Fruit fly (Drosophila melanogaster) whole organism, prepupa: Measurements from ENCODE around the gene Gem4c.

ENCODE experiments used
- Blimp-1 ChIP-seq: fragments of 200-800 bp; sonication (Bioruptor generic); optimal IDR thresholded peaks from 3 replicates; lab custom pipeline; 2017; ENCODE audit warnings: missing biosample characterization, missing genetic modification characterization, mild to moderate bottlenecking, moderate library complexity, missing genetic modification reagents
- CG10669 ChIP-seq: fragments of 200-800 bp; sonication (Bioruptor generic); optimal IDR thresholded peaks from 3 replicates; lab custom pipeline; 2018; ENCODE audit warnings: missing biosample characterization, mild to moderate bottlenecking, missing genetic modification characterization, moderate library complexity
- CG11294 ChIP-seq: fragments of 200-800 bp; sonication (Bioruptor generic); IDR thresholded peaks from 2 replicates; pipeline ENCODE4 v1.3.6; 2022; ENCODE audit warnings: missing biosample characterization, missing genetic modification characterization
- CG11762 ChIP-seq: fragments of 200-800 bp; sonication (Bioruptor generic); optimal IDR thresholded peaks from 3 replicates; lab custom pipeline; 2016; ENCODE audit warnings: missing biosample characterization, missing genetic modification characterization; ENCODE audit not compliant: insufficient read depth
- CG11902 ChIP-seq: fragments of 200-800 bp; sonication (Bioruptor generic); optimal IDR thresholded peaks from 3 replicates; lab custom pipeline; 2016; ENCODE audit warnings: missing biosample characterization, missing genetic modification characterization
- CG15336 ChIP-seq: fragments of 200-800 bp; sonication (Bioruptor generic); IDR thresholded peaks from 2 replicates; pipeline ENCODE4 v1.3.6; 2022; ENCODE audit warnings: missing biosample characterization, missing genetic modification characterization
- CG16779 ChIP-seq: fragments of 200-800 bp; sonication (Bioruptor generic); optimal IDR thresholded peaks from 3 replicates; lab custom pipeline; 2017; ENCODE audit warnings: missing biosample characterization, mild to moderate bottlenecking, missing genetic modification characterization
- CG3032 ChIP-seq: fragments of 200-800 bp; optimal IDR thresholded peaks from 2 replicates; lab custom pipeline; 2019; ENCODE audit warnings: missing biosample characterization, mild to moderate bottlenecking, missing genetic modification characterization, moderate library complexity
- CG31627 ChIP-seq: fragments of 200-800 bp; sonication (Bioruptor generic); optimal IDR thresholded peaks from 3 replicates; lab custom pipeline; 2016; ENCODE audit warnings: missing biosample characterization, missing genetic modification characterization
- CG32006 ChIP-seq: fragments of 200-800 bp; sonication (Bioruptor generic); optimal IDR thresholded peaks from 3 replicates; lab custom pipeline; 2017; ENCODE audit warnings: missing biosample characterization, mild to moderate bottlenecking, missing genetic modification characterization
- CG34406 ChIP-seq: fragments of 200-800 bp; sonication (Bioruptor generic); optimal IDR thresholded peaks from 3 replicates; lab custom pipeline; 2016; ENCODE audit warnings: missing biosample characterization, missing genetic modification characterization
- CG3919 ChIP-seq: fragments of 200-800 bp; sonication (Bioruptor generic); optimal IDR thresholded peaks from 3 replicates; lab custom pipeline; 2016; ENCODE audit warnings: missing biosample characterization, missing genetic modification characterization
- CG4318 ChIP-seq: fragments of 200-800 bp; sonication (Bioruptor generic); optimal IDR thresholded peaks from 3 replicates; lab custom pipeline; 2017; ENCODE audit warnings: missing biosample characterization, mild to moderate bottlenecking, missing genetic modification characterization
- CG6163 ChIP-seq: fragments of 200-800 bp; sonication (Bioruptor generic); IDR thresholded peaks from 3 replicates; pipeline ENCODE4 v1.3.6; 2022; ENCODE audit warnings: missing biosample characterization, missing genetic modification characterization
- CG6276 ChIP-seq: fragments of 200-800 bp; sonication (Bioruptor generic); optimal IDR thresholded peaks from 2 replicates; lab custom pipeline; 2017; ENCODE audit warnings: missing biosample characterization, mild to moderate bottlenecking, missing genetic modification characterization
- CG6792 ChIP-seq: fragments of 200-800 bp; sonication (Bioruptor generic); optimal IDR thresholded peaks from 3 replicates; lab custom pipeline; 2016; ENCODE audit warnings: missing biosample characterization, missing genetic modification characterization
- CG8319 ChIP-seq: fragments of 200-800 bp; sonication (Bioruptor generic); optimal IDR thresholded peaks from 3 replicates; lab custom pipeline; 2016; ENCODE audit warnings: missing biosample characterization, missing genetic modification characterization
- CG9139 ChIP-seq: fragments of 200-800 bp; sonication (Bioruptor generic); optimal IDR thresholded peaks from 3 replicates; lab custom pipeline; 2017; ENCODE audit warnings: missing biosample characterization, mild to moderate bottlenecking, missing genetic modification characterization
- Eip75B ChIP-seq: fragments of 200-800 bp; sonication (Bioruptor generic); optimal IDR thresholded peaks from 3 replicates; lab custom pipeline; 2016; ENCODE audit warnings: missing biosample characterization, missing genetic modification characterization
- Eip78C ChIP-seq: fragments of 200-800 bp; sonication (Bioruptor generic); peaks from one replicate; lab custom pipeline; 2016; ENCODE audit warnings: missing biosample characterization, missing genetic modification characterization
- Ets96B ChIP-seq: fragments of 200-800 bp; optimal IDR thresholded peaks from 2 replicates; lab custom pipeline; 2019; ENCODE audit warnings: missing biosample characterization, mild to moderate bottlenecking, missing genetic modification characterization, moderate library complexity
- Gug ChIP-seq: fragments of 200-800 bp; sonication (Bioruptor generic); IDR thresholded peaks from 2 replicates; pipeline ENCODE4 v1.3.6; 2022; ENCODE audit warnings: missing biosample characterization, missing genetic modification characterization
- Hr38 ChIP-seq: sonication (Bioruptor generic); optimal IDR thresholded peaks from 2 replicates; lab custom pipeline; 2016; ENCODE audit warnings: missing biosample characterization, missing genetic modification characterization
- Hr39 ChIP-seq: fragments of 200-800 bp; sonication (Bioruptor generic); optimal IDR thresholded peaks from 2 replicates; lab custom pipeline; 2016; ENCODE audit warnings: missing biosample characterization, missing genetic modification characterization
- Met ChIP-seq: fragments of 200-800 bp; sonication (Bioruptor generic); optimal IDR thresholded peaks from 3 replicates; lab custom pipeline; 2016; ENCODE audit warnings: missing biosample characterization, missing genetic modification characterization
- Smox ChIP-seq: fragments of 200-800 bp; sonication (Bioruptor generic); optimal IDR thresholded peaks from 3 replicates; lab custom pipeline; 2016; ENCODE audit warnings: missing biosample characterization, missing genetic modification characterization
- Sox102F ChIP-seq: fragments of 200-800 bp; sonication (Bioruptor generic); optimal IDR thresholded peaks from 2 replicates; lab custom pipeline; 2016; ENCODE audit warnings: missing biosample characterization, mild to moderate bottlenecking, missing genetic modification characterization
- Sox14 ChIP-seq: fragments of 200-800 bp; sonication (Bioruptor generic); optimal IDR thresholded peaks from 3 replicates; lab custom pipeline; 2016; ENCODE audit warnings: missing biosample characterization, missing genetic modification characterization
- achi ChIP-seq: fragments of 200-800 bp; sonication (Bioruptor generic); optimal IDR thresholded peaks from 3 replicates; lab custom pipeline; 2016; ENCODE audit warnings: missing biosample characterization, missing genetic modification characterization
- acj6 ChIP-seq: fragments of 200-800 bp; sonication (Bioruptor generic); optimal IDR thresholded peaks from 3 replicates; lab custom pipeline; 2016; ENCODE audit warnings: missing biosample characterization, missing genetic modification characterization
- dac ChIP-seq: fragments of 200-800 bp; sonication (Bioruptor generic); optimal IDR thresholded peaks from 2 replicates; lab custom pipeline; 2017; ENCODE audit warnings: missing biosample characterization, mild to moderate bottlenecking, missing genetic modification characterization
- eg ChIP-seq: fragments of 200-800 bp; sonication (Bioruptor generic); IDR thresholded peaks from 3 replicates; pipeline ENCODE4 v1.3.6; 2022; ENCODE audit warnings: missing biosample characterization, missing genetic modification characterization
- esn ChIP-seq: fragments of 200-800 bp; sonication (Bioruptor generic); optimal IDR thresholded peaks from 2 replicates; lab custom pipeline; 2016; ENCODE audit warnings: missing biosample characterization, mild to moderate bottlenecking, missing genetic modification characterization, moderate library complexity
- fd85E ChIP-seq: fragments of 200-800 bp; sonication (Bioruptor generic); optimal IDR thresholded peaks from 3 replicates; lab custom pipeline; 2016; ENCODE audit warnings: missing biosample characterization, missing genetic modification characterization
- fkh ChIP-seq: fragments of 200-800 bp; sonication (Bioruptor generic); optimal IDR thresholded peaks from 3 replicates; lab custom pipeline; 2017; ENCODE audit warnings: missing biosample characterization, mild to moderate bottlenecking, missing genetic modification characterization, moderate library complexity
- lz ChIP-seq: fragments of 200-800 bp; sonication (Bioruptor generic); optimal IDR thresholded peaks from 3 replicates; lab custom pipeline; 2016; ENCODE audit warnings: missing biosample characterization, missing genetic modification characterization
- pdm3 ChIP-seq: fragments of 200-800 bp; sonication (Bioruptor generic); optimal IDR thresholded peaks from 3 replicates; lab custom pipeline; 2016; ENCODE audit warnings: missing biosample characterization, missing genetic modification characterization
- svp ChIP-seq: fragments of 200-800 bp; sonication (Bioruptor generic); peaks from one replicate; lab custom pipeline; 2016; ENCODE audit warnings: missing biosample characterization, missing genetic modification characterization
- vri ChIP-seq: fragments of 200-800 bp; sonication (Bioruptor generic); optimal IDR thresholded peaks from 3 replicates; lab custom pipeline; 2016; ENCODE audit warnings: missing biosample characterization, mild to moderate bottlenecking, missing genetic modification characterization

Gene Gem4c

dm6 chrX:3950199-3950645 is 5.4 kb downstream of the Gem4c start (continued):
- TF ChIP-seq dac (GFP tag; lab: Kevin White, UChicago) = peak; percentile 19
- no peak for TF ChIP-seq Blimp-1 (GFP tag; lab: Kevin White, UChicago)
- no peak for TF ChIP-seq CG6792
- TF ChIP-seq CG9139 (GFP tag; lab: Kevin White, UChicago) = no peak
- TF ChIP-seq CG15336 (GFP tag; lab: Robert Waterston, UW) = peak; percentile 52
- TF ChIP-seq lz (GFP tag; lab: Kevin White, UChicago) = no peak
- no peak for TF ChIP-seq CG11902 (GFP tag; lab: Kevin White, UChicago)
- no peak for TF ChIP-seq Hr38 (GFP tag; lab: Kevin White, UChicago)
- no peak for TF ChIP-seq Eip75B (GFP tag; lab: Kevin White, UChicago)
- TF ChIP-seq CG10669 = no peak
- no peak for TF ChIP-seq CG11762 (GFP tag; lab: Kevin White, UChicago)
- peak; percentile 14 for TF ChIP-seq CG4318 (GFP tag; lab: Kevin White, UChicago)
- peak; percentile 23; the same call in 1 of the 2 replicates for TF ChIP-seq CG11294
- TF ChIP-seq acj6 (GFP tag; lab: Kevin White, UChicago) = no peak
- TF ChIP-seq Sox14 (GFP tag; lab: Kevin White, UChicago) = peak; percentile 0
- no peak for TF ChIP-seq Met (GFP tag; lab: Kevin White, UChicago)

- peak; percentile 37; the same call in 1 of the 2 replicates for TF ChIP-seq CG15336 (GFP tag; lab: Robert Waterston, UW)
- peak; percentile 12 for TF ChIP-seq esn (GFP tag; lab: Kevin White, UChicago)
- TF ChIP-seq Gug (GFP tag; lab: Robert Waterston, UW) = no peak
- peak; percentile 32; the same call in 1 of the 3 replicates for TF ChIP-seq eg (GFP tag; lab: Robert Waterston, UW)
These were observed 20.1 kb downstream of the Gem4c start, which contains the start of gene lva for dm6 chrX:3964965-3965420. lva (minus strand) TSS chrX:3965327.

dm6 chrX:3967613-3968012 is 22.8 kb downstream of the Gem4c start:
- no peak for TF ChIP-seq Eip75B (GFP tag; lab: Kevin White, UChicago)
- TF ChIP-seq fkh (GFP tag; lab: Kevin White, UChicago) = no peak
- no peak for TF ChIP-seq Hr39 (GFP tag; lab: Kevin White, UChicago)
- TF ChIP-seq CG32006 = no peak
- TF ChIP-seq eg (GFP tag; lab: Robert Waterston, UW) = no peak
- TF ChIP-seq Met (GFP tag; lab: Kevin White, UChicago) = no peak

dm6 chrX:3968346-3969044 is 23.7 kb downstream of the Gem4c start, which contains the start of gene CG6428:
CG6428 (minus strand) TSS chrX:3968655.
- TF ChIP-seq Sox14 (GFP tag; lab: Kevin White, UChicago) = no peak
- no peak for TF ChIP-seq Eip78C (GFP tag; lab: Kevin White, UChicago)
- TF ChIP-seq CG32006 = no peak
- no peak for TF ChIP-seq svp (GFP tag; lab: Kevin White, UChicago)
- no peak for TF ChIP-seq Smox (GFP tag; lab: Kevin White, UChicago)
- TF ChIP-seq CG6163 = no peak
- TF ChIP-seq Sox102F = no peak
- TF ChIP-seq CG16779 = no peak
- TF ChIP-seq CG15336 (GFP tag; lab: Robert Waterston, UW) = no peak
- TF ChIP-seq CG3919 (GFP tag; lab: Kevin White, UChicago) = no peak
- peak; percentile 92 for TF ChIP-seq fkh (GFP tag; lab: Kevin White, UChicago)
- peak; percentile 0 for TF ChIP-seq CG31627 (GFP tag; lab: Kevin White, UChicago)
- TF ChIP-seq vri (GFP tag; lab: Kevin White, UChicago) = no peak
- TF ChIP-seq CG11762 (GFP tag; lab: Kevin White, UChicago) = no peak
- TF ChIP-seq CG11902 (GFP tag; lab: Kevin White, UChicago) = no peak
- TF ChIP-seq fd85E (GFP tag; lab: Kevin White, UChicago) = no peak
- no peak for TF ChIP-seq CG6276 (GFP tag; lab: Kevin White, UChicago)
- peak; percentile 29 for TF ChIP-seq CG3032 (tag; lab: Kevin White, UChicago)
- no peak for TF ChIP-seq CG8319 (GFP tag; lab: Kevin White, UChicago)
- TF ChIP-seq pdm3 = no peak
- TF ChIP-seq achi (GFP tag; lab: Kevin White, UChicago) = no peak
- TF ChIP-seq CG11294 = no peak
- no peak for TF ChIP-seq Ets96B (tag; lab: Kevin White, UChicago)
- TF ChIP-seq CG34406 (GFP tag; lab: Kevin White, UChicago) = no peak
